Worm (Caenorhabditis elegans): ENCODE data around the gene BE10.1.

BE10.1 gene

DNA sequence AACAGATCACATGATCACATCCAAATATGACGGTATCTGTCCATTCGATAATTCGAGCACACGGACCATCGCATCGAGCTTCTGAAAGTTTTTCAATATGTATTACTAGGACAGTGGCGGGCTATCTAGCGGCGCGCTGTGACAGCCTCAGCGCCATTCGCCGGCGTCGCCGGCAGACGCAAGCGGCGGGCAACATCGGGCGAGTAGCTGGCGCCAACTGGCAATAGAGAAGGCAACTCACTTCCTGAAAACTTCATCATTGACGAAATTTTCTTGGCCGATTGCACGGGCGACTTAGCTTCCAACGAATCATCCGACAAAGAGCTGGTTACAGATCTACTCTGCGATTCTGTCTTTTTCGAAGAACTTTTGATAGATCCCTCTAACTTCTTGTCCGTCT, 1.1 kb downstream of the BE10.1 start:
- TF ChIP-seq sea-2 (GFP tag; optimal IDR thresholded peaks at IDR 0.05) (no peak), zag-1 (tag; optimal IDR thresholded peaks at IDR 0.05) (no peak), egl-27 (tag; optimal IDR thresholded peaks at IDR 0.05) (no peak), daf-12 (tag; optimal IDR thresholded peaks at IDR 0.05) (no peak), nfya-1 (tag; optimal IDR thresholded peaks at IDR 0.05; ENCODE audit: insufficient read depth) (no peak), pqm-1 (tag; optimal IDR thresholded peaks at IDR 0.05) (no peak), eor-1 (tag; optimal IDR thresholded peaks at IDR 0.05) (no peak), tbx-2 (tag; optimal IDR thresholded peaks at IDR 0.05) (no peak)

- no peak for TF ChIP-seq pha-4 (tag; optimal IDR thresholded peaks at IDR 0.05)
- TF ChIP-seq nfya-1 (tag; optimal IDR thresholded peaks at IDR 0.05; ENCODE audit: insufficient read depth) = peak; percentile 55
These were observed 3.9 kb downstream of the BE10.1 start for ce11 chrIII:12785427-12785826.

DNA sequence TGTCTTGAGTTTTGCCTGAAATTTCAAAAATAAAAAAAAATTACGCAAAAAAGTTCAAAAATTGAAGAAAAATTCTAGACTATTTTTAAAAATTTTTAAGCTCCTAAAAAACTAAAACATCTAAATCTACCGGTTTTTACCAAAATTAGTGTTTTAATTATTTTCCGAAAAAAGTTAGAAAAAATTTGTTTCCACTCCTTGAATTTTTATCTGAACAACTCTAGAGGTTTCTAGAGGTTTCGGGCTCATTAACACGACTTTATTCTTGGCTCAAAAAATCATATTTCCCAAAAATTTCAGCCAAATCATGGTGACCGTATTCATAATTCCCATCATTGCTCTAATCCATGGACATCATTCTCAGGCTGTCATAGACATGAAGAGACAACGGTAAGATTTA, 4.5 kb downstream of the BE10.1 start, which contains the start of gene lgc-37:
Gene lgc-37, plus strand, starts transcription at position 301 of the 400 bp plus-strand sequence.
- TF ChIP-seq unc-62 (GFP tag; optimal IDR thresholded peaks at IDR 0.05) (no peak), elt-3 (tag; optimal IDR thresholded peaks at IDR 0.05) (no peak), fos-1 (tag; optimal IDR thresholded peaks at IDR 0.05) (no peak), nhr-25 (tag; optimal IDR thresholded peaks at IDR 0.05) (no peak), nhr-237 (tag; optimal IDR thresholded peaks at IDR 0.05) (no peak), ZK546.5 (tag; optimal IDR thresholded peaks at IDR 0.05) (no peak), fkh-2 (tag; optimal IDR thresholded peaks at IDR 0.05) (no peak), nhr-12 (tag; optimal IDR thresholded peaks at IDR 0.05) (no peak), jun-1 (tag; optimal IDR thresholded peaks at IDR 0.05) (no peak), mml-1 (tag; optimal IDR thresholded peaks at IDR 0.05) (no peak), ama-1 (optimal IDR thresholded peaks at IDR 0.05) (no peak), ztf-11 (tag; optimal IDR thresholded peaks at IDR 0.05) (no peak)

ce11 chrIII:12783878-12784277, 5.4 kb downstream of the BE10.1 start:
- TF ChIP-seq elt-1 (tag; optimal IDR thresholded peaks at IDR 0.05) (no peak), ZK546.5 (tag; optimal IDR thresholded peaks at IDR 0.05) (no peak), fkh-10 (GFP tag; optimal IDR thresholded peaks at IDR 0.05) (peak; percentile 57), ztf-4 (tag; optimal IDR thresholded peaks at IDR 0.05) (no peak)

DNA sequence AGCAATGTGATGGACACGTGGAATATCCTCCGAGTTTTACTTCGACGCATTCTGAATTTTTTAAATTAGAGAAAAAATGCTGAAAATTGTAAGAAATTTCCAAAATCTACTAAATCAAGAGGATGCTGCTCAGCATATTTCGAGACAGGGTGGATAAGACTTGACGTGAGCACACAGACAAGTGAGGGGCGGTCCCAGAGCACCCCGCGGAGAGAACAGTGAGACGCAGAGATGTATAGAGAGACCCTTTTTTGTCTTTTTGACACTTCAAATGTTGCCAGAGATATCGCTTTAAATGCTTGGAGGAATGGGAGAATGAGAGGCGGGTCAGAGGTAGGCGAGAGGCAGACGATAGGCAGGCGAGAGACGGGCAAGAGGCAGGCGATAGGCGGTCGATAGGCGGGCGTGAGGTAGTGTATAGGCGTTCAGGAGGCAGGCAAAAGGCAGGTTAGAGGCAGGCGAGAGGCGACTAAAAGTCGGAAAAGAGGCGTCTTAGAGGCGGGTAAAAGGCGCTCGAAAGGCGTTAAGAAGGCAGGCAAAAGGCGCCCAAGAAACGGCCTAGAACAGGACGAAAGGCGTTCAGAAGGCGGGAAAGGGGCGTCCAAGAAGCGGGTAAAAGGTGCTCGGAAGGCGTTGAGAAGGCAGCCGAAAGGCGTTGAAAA, 9.5 kb downstream of the BE10.1 start, which contains the start of gene gab-1:
Gene gab-1, minus strand, starts transcription at position 51 of the 662 bp plus-strand sequence.
- TF ChIP-seq ceh-28 (tag; optimal IDR thresholded peaks at IDR 0.05) (no peak), lin-39 (tag; optimal IDR thresholded peaks at IDR 0.05) (peak; percentile 18)

- TF ChIP-seq ama-1 (optimal IDR thresholded peaks at IDR 0.05) = no peak
- no peak for TF ChIP-seq elt-3 (tag; optimal IDR thresholded peaks at IDR 0.05)
- peak; percentile 87 for TF ChIP-seq nfya-1 (tag; optimal IDR thresholded peaks at IDR 0.05; ENCODE audit: insufficient read depth)
These were observed 15.6 kb downstream of the BE10.1 start for ce11 chrIII:12773753-12774152.

- TF ChIP-seq aly-2 (tag; optimal IDR thresholded peaks at IDR 0.05) (no peak), nhr-76 (tag; optimal IDR thresholded peaks at IDR 0.05) (no peak), mdl-1 (tag; optimal IDR thresholded peaks at IDR 0.05) (no peak), nhr-43 (tag; optimal IDR thresholded peaks at IDR 0.05; ENCODE audit: poor library complexity, severe bottlenecking) (no peak), egl-27 (tag; optimal IDR thresholded peaks at IDR 0.05) (no peak), eor-1 (tag; optimal IDR thresholded peaks at IDR 0.05) (no peak), ceh-28 (tag; optimal IDR thresholded peaks at IDR 0.05) (no peak), skn-1 (tag; optimal IDR thresholded peaks at IDR 0.05) (no peak), fos-1 (tag; optimal IDR thresholded peaks at IDR 0.05) (no peak), pqm-1 (tag; optimal IDR thresholded peaks at IDR 0.05) (no peak), zag-1 (tag; optimal IDR thresholded peaks at IDR 0.05) (no peak)
These were observed 25.1 kb downstream of the BE10.1 start, which contains the start of the genes irld-19 and irld-61 for ce11 chrIII:12764241-12764640. Gene irld-19 (minus strand): TSS chrIII:12764341. Gene irld-61 (plus strand): TSS chrIII:12764553.

All from whole organism, L3 larva.